Fruit fly (Drosophila melanogaster) whole organism, embryonic: ENCODE data around the gene pyd.
A peak's percentile ranks its signal among the peaks of the same experiment; 100 is the strongest.

ENCODE experiments used
- Aef1 ChIP-seq: fragments of 200-800 bp; sonication (Bioruptor generic); IDR thresholded peaks from 3 replicates; pipeline ENCODE4 v1.3.6; 2022; ENCODE audit warnings: missing biosample characterization, missing genetic modification characterization
- Bdp1 ChIP-seq: fragments of 200-800 bp; sonication (Bioruptor generic); optimal IDR thresholded peaks from 3 replicates; lab custom pipeline; 2016; ENCODE audit warnings: missing biosample characterization, missing genetic modification characterization
- CG10274 ChIP-seq: fragments of 200-800 bp; sonication (Bioruptor generic); optimal IDR thresholded peaks from 3 replicates; lab custom pipeline; 2017; ENCODE audit warnings: missing biosample characterization, mild to moderate bottlenecking, missing genetic modification characterization
- CG10462 ChIP-seq: fragments of 200-800 bp; sonication (Bioruptor generic); optimal IDR thresholded peaks from 2 replicates; lab custom pipeline; 2016; ENCODE audit warnings: missing biosample characterization, missing genetic modification characterization
- CG12942 ChIP-seq: fragments of 200-800 bp; sonication (Bioruptor generic); optimal IDR thresholded peaks from 3 replicates; lab custom pipeline; 2016; ENCODE audit warnings: missing biosample characterization, missing genetic modification characterization
- CG14050 ChIP-seq: fragments of 200-800 bp; sonication (Bioruptor generic); IDR thresholded peaks from 3 replicates; pipeline ENCODE4 v1.3.6; 2022; ENCODE audit warnings: missing biosample characterization, missing genetic modification characterization
- CG14667 ChIP-seq: fragments of 200-800 bp; sonication (Bioruptor generic); IDR thresholded peaks from 2 replicates; pipeline ENCODE4 v1.3.6; 2022; ENCODE audit warnings: missing biosample characterization, missing genetic modification characterization
- CG14860 ChIP-seq: fragments of 200-800 bp; sonication (Bioruptor generic); IDR thresholded peaks from 3 replicates; pipeline ENCODE4 v1.3.6; 2022; ENCODE audit warnings: missing biosample characterization, missing genetic modification characterization; ENCODE audit not compliant: partially characterized antibody
- CG17186 ChIP-seq: fragments of 200-800 bp; sonication (Bioruptor generic); optimal IDR thresholded peaks from 3 replicates; lab custom pipeline; 2017; ENCODE audit warnings: missing biosample characterization, missing genetic modification reagents, missing genetic modification characterization
- CG18262 ChIP-seq: fragments of 200-800 bp; optimal IDR thresholded peaks from 3 replicates; lab custom pipeline; 2019; ENCODE audit warnings: missing biosample characterization, mild to moderate bottlenecking, missing genetic modification characterization, moderate library complexity
- CG18619 ChIP-seq: fragments of 200-800 bp; sonication (Bioruptor generic); optimal IDR thresholded peaks from 3 replicates; lab custom pipeline; 2017; ENCODE audit warnings: missing biosample characterization, mild to moderate bottlenecking, missing genetic modification characterization
- CG4707 ChIP-seq: fragments of 200-800 bp; sonication (Bioruptor generic); optimal IDR thresholded peaks from 2 replicates; lab custom pipeline; 2018; ENCODE audit warnings: missing biosample characterization, mild to moderate bottlenecking, missing genetic modification characterization, moderate library complexity
- CG7745 ChIP-seq: fragments of 200-800 bp; sonication (Bioruptor generic); optimal IDR thresholded peaks from 2 replicates; lab custom pipeline; 2018; ENCODE audit warnings: missing biosample characterization, mild to moderate bottlenecking, missing genetic modification characterization, moderate library complexity
- CG7963 ChIP-seq: fragments of 200-800 bp; sonication (Bioruptor generic); IDR thresholded peaks from 3 replicates; pipeline ENCODE4 v1.3.6; 2022; ENCODE audit warnings: missing biosample characterization, missing genetic modification characterization; ENCODE audit not compliant: partially characterized antibody
- Camta ChIP-seq: fragments of 200-800 bp; sonication (Bioruptor generic); optimal IDR thresholded peaks from 2 replicates; lab custom pipeline; 2016; ENCODE audit warnings: missing biosample characterization, missing genetic modification characterization
- CrebB ChIP-seq: fragments of 200-800 bp; sonication (Bioruptor generic); optimal IDR thresholded peaks from 3 replicates; lab custom pipeline; 2018; ENCODE audit warnings: missing biosample characterization, mild to moderate bottlenecking, missing genetic modification characterization
- Dad ChIP-seq: fragments of 200-800 bp; sonication (Bioruptor generic); optimal IDR thresholded peaks from 3 replicates; lab custom pipeline; 2016; ENCODE audit warnings: missing biosample characterization, missing genetic modification characterization
- Ets65A ChIP-seq: fragments of 200-800 bp; sonication (Bioruptor generic); peaks from one replicate; lab custom pipeline; 2016; ENCODE audit warnings: missing biosample characterization, missing genetic modification characterization
- H15 ChIP-seq: fragments of 200-800 bp; sonication (Bioruptor generic); IDR thresholded peaks from 3 replicates; pipeline ENCODE4 v1.3.6; 2022; ENCODE audit warnings: missing biosample characterization, missing genetic modification characterization
- HLHmδ ChIP-seq: fragments of 200-800 bp; sonication (Bioruptor generic); optimal IDR thresholded peaks from 2 replicates; lab custom pipeline; 2018; ENCODE audit warnings: missing biosample characterization, mild to moderate bottlenecking, missing genetic modification characterization, moderate library complexity
- Mrtf ChIP-seq: fragments of 200-800 bp; sonication (Bioruptor generic); IDR thresholded peaks from 3 replicates; pipeline ENCODE4 v1.3.6; 2022; ENCODE audit warnings: missing biosample characterization, missing genetic modification characterization
- Opbp ChIP-seq: fragments of 200-800 bp; sonication (Bioruptor generic); IDR thresholded peaks from 3 replicates; pipeline ENCODE4 v1.3.6; 2022; ENCODE audit warnings: missing biosample characterization, missing genetic modification characterization; ENCODE audit not compliant: partially characterized antibody
- Poxn ChIP-seq: fragments of 200-800 bp; sonication (Bioruptor generic); IDR thresholded peaks from 2 replicates; pipeline ENCODE4 v1.3.6; 2022; ENCODE audit warnings: missing biosample characterization, missing genetic modification characterization
- Scr ChIP-seq: fragments of 200-800 bp; sonication (Bioruptor generic); IDR thresholded peaks from 2 replicates; pipeline ENCODE4 v1.3.6; 2022; ENCODE audit warnings: missing biosample characterization, missing genetic modification characterization; ENCODE audit not compliant: partially characterized antibody
- Spps ChIP-seq: fragments of 200-800 bp; sonication (Bioruptor generic); optimal IDR thresholded peaks from 2 replicates; lab custom pipeline; 2018; ENCODE audit warnings: missing biosample characterization, mild to moderate bottlenecking, missing genetic modification characterization
- Tbp ChIP-seq: fragments of >200 bp; optimal IDR thresholded peaks from 2 replicates; lab custom pipeline; 2018; ENCODE audit warnings: missing biosample characterization, missing genetic modification characterization
- Usf ChIP-seq: fragments of 200-800 bp; sonication (Bioruptor generic); optimal IDR thresholded peaks from 2 replicates; lab custom pipeline; 2017; ENCODE audit warnings: missing genotype, missing biosample characterization, missing genetic modification characterization
- amos ChIP-seq: fragments of 200-800 bp; sonication (Bioruptor generic); IDR thresholded peaks from 2 replicates; pipeline ENCODE4 v1.3.6; 2022; ENCODE audit warnings: missing biosample characterization, missing genetic modification characterization; ENCODE audit not compliant: partially characterized antibody
- ara ChIP-seq: fragments of 200-800 bp; sonication (Bioruptor generic); IDR thresholded peaks from 2 replicates; pipeline ENCODE4 v1.3.6; 2022; ENCODE audit warnings: missing biosample characterization, missing genetic modification characterization
- bigmax ChIP-seq: fragments of 200-800 bp; sonication (Bioruptor generic); optimal IDR thresholded peaks from 2 replicates; lab custom pipeline; 2018; ENCODE audit warnings: missing biosample characterization, mild to moderate bottlenecking, missing genetic modification characterization
- bsh ChIP-seq, 2 experiments: fragments of 200-800 bp; sonication (Bioruptor generic); optimal IDR thresholded peaks; 2 replicates each; lab custom pipeline; 2017 to 2018; ENCODE audit warnings: mild to moderate bottlenecking in 2 of 2, missing biosample characterization in 2 of 2, missing genetic modification characterization in 2 of 2, moderate library complexity in 1 of 2
- cwo ChIP-seq: fragments of 200-800 bp; sonication (Bioruptor generic); optimal IDR thresholded peaks from 3 replicates; lab custom pipeline; 2017; ENCODE audit warnings: missing biosample characterization, missing genetic modification characterization, mild to moderate bottlenecking, moderate library complexity, missing genetic modification reagents
- dysf ChIP-seq: fragments of 200-800 bp; sonication (Bioruptor generic); IDR thresholded peaks from 3 replicates; pipeline ENCODE4 v1.3.6; 2022; ENCODE audit warnings: missing biosample characterization, missing genetic modification characterization
- ewg ChIP-seq: fragments of 200-800 bp; sonication (Bioruptor generic); optimal IDR thresholded peaks from 3 replicates; lab custom pipeline; 2017; ENCODE audit warnings: mild to moderate bottlenecking, missing biosample characterization, missing genetic modification reagents, missing genetic modification characterization
- fd102C ChIP-seq: fragments of 200-800 bp; sonication (Bioruptor generic); optimal IDR thresholded peaks from 2 replicates; lab custom pipeline; 2018; ENCODE audit warnings: missing biosample characterization, mild to moderate bottlenecking, missing genetic modification characterization, moderate library complexity
- gem ChIP-seq: fragments of 200-800 bp; sonication (Bioruptor generic); optimal IDR thresholded peaks from 2 replicates; lab custom pipeline; 2019; ENCODE audit warnings: missing biosample characterization, mild to moderate bottlenecking, missing genetic modification characterization, moderate library complexity
- gsb ChIP-seq: fragments of 200-800 bp; sonication (Bioruptor generic); IDR thresholded peaks from 2 replicates; pipeline ENCODE4 v1.3.6; 2022; ENCODE audit warnings: missing biosample characterization, missing genetic modification characterization
- h ChIP-seq: fragments of >200 bp; optimal IDR thresholded peaks from 2 replicates; lab custom pipeline; 2017
- mam ChIP-seq: fragments of 200-800 bp; sonication (Bioruptor generic); optimal IDR thresholded peaks from 3 replicates; lab custom pipeline; 2016; ENCODE audit warnings: missing biosample characterization, missing genetic modification characterization
- nerfin-2 ChIP-seq: fragments of 200-800 bp; sonication (Bioruptor generic); IDR thresholded peaks from 2 replicates; pipeline ENCODE4 v1.3.6; 2022; ENCODE audit warnings: missing biosample characterization, missing genetic modification characterization; ENCODE audit not compliant: partially characterized antibody
- rib ChIP-seq: fragments of 200-800 bp; sonication (Bioruptor generic); IDR thresholded peaks from 2 replicates; pipeline ENCODE4 v1.3.6; 2022; ENCODE audit warnings: missing biosample characterization, missing genetic modification characterization
- sc ChIP-seq, 3 experiments: fragments of >200 bp in 2 of 3; fragments of 200-800 bp in 1 of 3; sonication (Bioruptor generic) in 1 of 3; optimal IDR thresholded peaks; 2 replicates in 2 of 3; 3 replicates in 1 of 3; lab custom pipeline; 2017; ENCODE audit warnings: mild to moderate bottlenecking in 1 of 3, missing biosample characterization in 1 of 3, missing genetic modification characterization in 1 of 3, missing genetic modification reagents in 1 of 3
- sens-2 ChIP-seq: fragments of 200-800 bp; sonication (Bioruptor generic); IDR thresholded peaks from 2 replicates; pipeline ENCODE4 v1.3.6; 2022; ENCODE audit warnings: missing biosample characterization, missing genetic modification characterization
- ttk ChIP-seq: fragments of 200-800 bp; sonication (Bioruptor generic); IDR thresholded peaks from 2 replicates; pipeline ENCODE4 v2.1.2; 2022; ENCODE audit warnings: missing biosample characterization, missing genetic modification characterization
- wor ChIP-seq: fragments of 200-800 bp; sonication (Bioruptor generic); IDR thresholded peaks from 2 replicates; pipeline ENCODE4 v1.3.6; 2022; ENCODE audit warnings: missing biosample characterization, missing genetic modification characterization

pyd gene

dm6 chr3R:8945502-8946324 is 14.0 kb upstream of the pyd start (continued):
- TF ChIP-seq dysf (GFP tag; lab: Robert Waterston, UW) (peak; percentile 92), CG12942 (GFP tag; lab: Kevin White, UChicago) (peak; percentile 59), ara (peak; percentile 81), sc (optimal IDR thresholded peaks at IDR 0.05; lab: Kevin White, UChicago) (no peak), sc (GFP tag; optimal IDR thresholded peaks at IDR 0.05; lab: Kevin White, UChicago) (peak; percentile 71), bigmax (GFP tag; lab: Kevin White, UChicago) (peak; percentile 72), CG14667 (GFP tag; lab: Robert Waterston, UW) (peak; percentile 64; the same call in 1 of the 2 replicates), bsh (GFP tag; optimal IDR thresholded peaks at IDR 0.05; lab: Kevin White, UChicago) (peak; percentile 79 to 94), CG14860 (GFP tag; lab: Robert Waterston, UW) (0 out of 3 replicates have a peak, but pooled peaks have one; percentile 16), Dad (GFP tag; lab: Kevin White, UChicago) (peak; percentile 9), CG10274 (GFP tag; lab: Kevin White, UChicago) (peak; percentile 52), HLHmδ (GFP tag; lab: Kevin White, UChicago) (no peak), ewg (GFP tag; lab: Kevin White, UChicago) (peak; percentile 71), CG18262 (tag; lab: Kevin White, UChicago) (peak; percentile 93), mam (GFP tag; lab: Kevin White, UChicago) (peak; percentile 17), h (lab: Kevin White, UChicago) (no peak), nerfin-2 (GFP tag; lab: Robert Waterston, UW) (no peak), CG17186 (GFP tag; lab: Kevin White, UChicago) (no peak), cwo (GFP tag; lab: Kevin White, UChicago) (peak; percentile 69), Tbp (no peak), gsb (peak; percentile 41), gem (tag; lab: Kevin White, UChicago) (peak; percentile 95), Scr (no peak), CG18619 (GFP tag; lab: Kevin White, UChicago) (peak; percentile 68), fd102C (GFP tag; lab: Kevin White, UChicago) (no peak), rib (GFP tag; lab: Robert Waterston, UW) (peak; percentile 50; the same call in 1 of the 2 replicates), CG10462 (peak; percentile 51), ttk (GFP tag; lab: Robert Waterston, UW) (peak; percentile 74), Mrtf (GFP tag; lab: Robert Waterston, UW) (peak; percentile 76; the same call in 2 of the 3 replicates), Ets65A (GFP tag; lab: Kevin White, UChicago) (peak; percentile 90), CG7745 (tag; lab: Kevin White, UChicago) (no peak), CG7963 (GFP tag; lab: Robert Waterston, UW) (no peak), wor (GFP tag; lab: Robert Waterston, UW) (peak; percentile 83), CrebB (tag; lab: Kevin White, UChicago) (peak; percentile 36), sens-2 (GFP tag; lab: Robert Waterston, UW) (peak; percentile 52; the same call in 1 of the 2 replicates), Bdp1 (GFP tag; lab: Kevin White, UChicago) (no peak), H15 (GFP tag; lab: Robert Waterston, UW) (peak; percentile 79), Usf (GFP tag; lab: Kevin White, UChicago) (peak; percentile 63), amos (GFP tag; lab: Robert Waterston, UW) (no peak), CG4707 (GFP tag; lab: Kevin White, UChicago) (peak; percentile 79), CG14050 (GFP tag; lab: Robert Waterston, UW) (peak; percentile 69; the same call in 2 of the 3 replicates), Camta (GFP tag; lab: Kevin White, UChicago) (peak; percentile 5), Poxn (GFP tag; lab: Robert Waterston, UW) (no peak), Aef1 (GFP tag; lab: Robert Waterston, UW) (peak; percentile 77), Spps (peak; percentile 46), Opbp (GFP tag; lab: Robert Waterston, UW) (no peak; the same call in 2 of the 3 replicates)
